Fruit fly (Drosophila melanogaster) whole organism, adult: ENCODE results near the gene mxc.

Experiments used
- CG12768 ChIP-seq: fragments of 200-800 bp; sonication (Bioruptor generic); optimal IDR thresholded peaks from 2 replicates; lab custom pipeline; 2017; ENCODE audit warnings: missing biosample characterization, missing genetic modification characterization, mild to moderate bottlenecking, moderate library complexity, missing genetic modification reagents
- CG1620 ChIP-seq: fragments of 200-800 bp; sonication (Bioruptor generic); optimal IDR thresholded peaks from 2 replicates; lab custom pipeline; 2016; ENCODE audit warnings: missing biosample characterization, missing genetic modification characterization
- CG33017 ChIP-seq: fragments of 200-800 bp; sonication (Bioruptor generic); optimal IDR thresholded peaks from 2 replicates; lab custom pipeline; 2018; ENCODE audit warnings: missing biosample characterization, mild to moderate bottlenecking, missing genetic modification characterization, moderate library complexity
- CG5204 ChIP-seq: fragments of 200-800 bp; sonication (Bioruptor generic); optimal IDR thresholded peaks from 2 replicates; lab custom pipeline; 2016; ENCODE audit warnings: missing biosample characterization, missing genetic modification characterization
- CG7045 ChIP-seq: fragments of 200-800 bp; sonication (Bioruptor generic); optimal IDR thresholded peaks from 2 replicates; lab custom pipeline; 2017; ENCODE audit warnings: missing biosample characterization, mild to moderate bottlenecking, missing genetic modification characterization
- CG7101 ChIP-seq: fragments of 200-800 bp; sonication (Bioruptor generic); optimal IDR thresholded peaks from 2 replicates; lab custom pipeline; 2018; ENCODE audit warnings: missing biosample characterization, mild to moderate bottlenecking, missing genetic modification characterization, moderate library complexity
- Crg-1 ChIP-seq: fragments of 200-800 bp; sonication (Bioruptor generic); optimal IDR thresholded peaks from 2 replicates; lab custom pipeline; 2016; ENCODE audit warnings: missing biosample characterization, missing genetic modification characterization
- cnc ChIP-seq, 2 experiments: fragments of >200 bp; optimal IDR thresholded peaks; 2 replicates each; lab custom pipeline; 2017
- kay ChIP-seq: fragments of 200-800 bp; sonication (Bioruptor generic); peaks from one replicate; lab custom pipeline; 2016; ENCODE audit warnings: missing biosample characterization, missing genetic modification characterization, borderline replicate concordance
- pad ChIP-seq: fragments of 200-800 bp; sonication (Bioruptor generic); optimal IDR thresholded peaks from 3 replicates; lab custom pipeline; 2017; ENCODE audit warnings: missing biosample characterization, missing genetic modification characterization, mild to moderate bottlenecking, moderate library complexity, missing genetic modification reagents

DNA sequence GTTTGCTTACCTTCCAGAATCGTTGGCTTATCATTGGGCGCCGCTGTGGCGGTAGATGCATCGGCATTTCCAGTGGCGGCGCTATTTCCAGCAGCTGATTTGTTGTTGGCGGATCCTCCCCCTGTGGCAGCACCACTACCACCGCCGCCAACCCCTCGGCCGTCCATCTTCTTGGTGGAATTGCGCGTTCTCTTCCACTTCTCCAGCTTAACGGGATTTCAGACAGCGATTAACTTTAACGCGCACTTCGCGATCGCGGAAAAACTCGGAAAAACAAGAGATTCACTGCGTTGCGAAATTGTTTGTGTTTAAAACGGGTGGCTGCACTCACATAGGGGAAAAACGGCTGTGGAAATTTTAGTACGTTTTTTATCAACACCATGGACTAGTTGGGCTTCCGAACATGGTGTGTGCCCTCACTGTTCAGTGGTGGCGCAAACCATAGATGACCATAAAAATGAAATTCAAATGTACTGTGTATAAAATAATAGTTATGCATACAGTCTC, 39.6 kb upstream of the mxc start, which contains the start of gene c11.1:
- TF ChIP-seq CG33017 (no peak), Crg-1 (GFP tag; lab: Kevin White, UChicago) (no peak), kay (GFP tag; lab: Kevin White, UChicago) (no peak), pad (GFP tag; lab: Kevin White, UChicago) (no peak), CG7045 (GFP tag; lab: Kevin White, UChicago) (no peak), CG12768 (GFP tag; lab: Kevin White, UChicago) (no peak), CG5204 (GFP tag; lab: Kevin White, UChicago) (no peak), CG1620 (GFP tag; lab: Kevin White, UChicago) (no peak), cnc (optimal IDR thresholded peaks at IDR 0.05; lab: Kevin White, UChicago) (no peak), CG7101 (tag; lab: Kevin White, UChicago) (no peak)
